Fruit fly (Drosophila melanogaster) whole organism, pupa: ENCODE measurements around the gene Tsp86D.

Source experiments
- CG10348 ChIP-seq: fragments of 200-800 bp; sonication (Bioruptor generic); IDR thresholded peaks from 2 replicates; pipeline ENCODE4 v1.3.6; 2022; ENCODE audit warnings: missing biosample characterization, missing genetic modification characterization
- CG12605 ChIP-seq: fragments of 200-800 bp; sonication (Bioruptor generic); IDR thresholded peaks from 2 replicates; pipeline ENCODE4 v1.3.6; 2022; ENCODE audit warnings: missing biosample characterization, missing genetic modification characterization
- CG13204 ChIP-seq: fragments of 200-800 bp; sonication (Bioruptor generic); optimal IDR thresholded peaks from 2 replicates; lab custom pipeline; 2018; ENCODE audit warnings: missing biosample characterization, mild to moderate bottlenecking, missing genetic modification characterization, moderate library complexity
- CG14655 ChIP-seq: fragments of 200-800 bp; sonication (Bioruptor generic); optimal IDR thresholded peaks from 3 replicates; lab custom pipeline; 2017; ENCODE audit warnings: mild to moderate bottlenecking, missing biosample characterization, missing genetic modification reagents, missing genetic modification characterization
- CG15710 ChIP-seq: fragments of 200-800 bp; sonication (Bioruptor generic); optimal IDR thresholded peaks from 2 replicates; lab custom pipeline; 2018; ENCODE audit warnings: missing biosample characterization, mild to moderate bottlenecking, missing genetic modification characterization, moderate library complexity
- CG17806 ChIP-seq: fragments of 200-800 bp; sonication (Bioruptor generic); optimal IDR thresholded peaks from 2 replicates; lab custom pipeline; 2018; ENCODE audit warnings: missing biosample characterization, mild to moderate bottlenecking, missing genetic modification characterization, moderate library complexity
- CG32121 ChIP-seq: fragments of 200-800 bp; sonication (Bioruptor generic); IDR thresholded peaks from 2 replicates; pipeline ENCODE4 v1.3.6; 2022; ENCODE audit warnings: missing biosample characterization, missing genetic modification characterization
- CG34367 ChIP-seq: fragments of 200-800 bp; sonication (Bioruptor generic); optimal IDR thresholded peaks from 2 replicates; lab custom pipeline; 2018; ENCODE audit warnings: missing biosample characterization, mild to moderate bottlenecking, missing genetic modification characterization
- CG4496 ChIP-seq: fragments of 200-800 bp; sonication (Bioruptor generic); IDR thresholded peaks from 3 replicates; pipeline ENCODE4 v1.3.6; 2022; ENCODE audit warnings: missing biosample characterization, missing genetic modification characterization
- CG8159 ChIP-seq: fragments of 200-800 bp; sonication (Bioruptor generic); optimal IDR thresholded peaks from 3 replicates; lab custom pipeline; 2018; ENCODE audit warnings: missing biosample characterization, mild to moderate bottlenecking, missing genetic modification characterization, moderate library complexity
- CG8301 ChIP-seq: fragments of 200-800 bp; sonication (Bioruptor generic); optimal IDR thresholded peaks from 2 replicates; lab custom pipeline; 2018; ENCODE audit warnings: missing biosample characterization, mild to moderate bottlenecking, missing genetic modification characterization
- CG9948 ChIP-seq: fragments of 200-800 bp; sonication (Bioruptor generic); optimal IDR thresholded peaks from 2 replicates; lab custom pipeline; 2018; ENCODE audit warnings: missing biosample characterization, mild to moderate bottlenecking, missing genetic modification characterization, moderate library complexity
- D1 ChIP-seq: fragments of 200-800 bp; sonication (Bioruptor generic); optimal IDR thresholded peaks from 2 replicates; lab custom pipeline; 2018; ENCODE audit warnings: missing biosample characterization, mild to moderate bottlenecking, missing genetic modification characterization, moderate library complexity
- EcR ChIP-seq: fragments of 200-800 bp; sonication (Bioruptor generic); optimal IDR thresholded peaks from 3 replicates; lab custom pipeline; 2019; ENCODE audit warnings: missing biosample characterization, missing genetic modification characterization, mild to moderate bottlenecking, moderate library complexity, missing genetic modification reagents
- Ets98B ChIP-seq: fragments of 200-800 bp; sonication (Bioruptor generic); IDR thresholded peaks from 2 replicates; pipeline ENCODE4 v1.3.6; 2022; ENCODE audit warnings: missing biosample characterization, missing genetic modification characterization
- Pif1A ChIP-seq: fragments of 200-800 bp; sonication (Bioruptor generic); optimal IDR thresholded peaks from 3 replicates; lab custom pipeline; 2016; ENCODE audit warnings: missing biosample characterization, missing genetic modification characterization
- Pif1B ChIP-seq: fragments of 200-800 bp; sonication (Bioruptor generic); optimal IDR thresholded peaks from 3 replicates; lab custom pipeline; 2016; ENCODE audit warnings: missing biosample characterization, missing genetic modification characterization
- Snoo ChIP-seq: fragments of 200-800 bp; sonication (Bioruptor generic); optimal IDR thresholded peaks from 3 replicates; lab custom pipeline; 2017; ENCODE audit warnings: missing biosample characterization, mild to moderate bottlenecking, missing genetic modification characterization, inconsistent platforms
- fd96Ca ChIP-seq: fragments of 200-800 bp; sonication (Bioruptor generic); IDR thresholded peaks from 3 replicates; pipeline ENCODE4 v1.3.6; 2022; ENCODE audit warnings: missing biosample characterization, missing genetic modification characterization
- gl ChIP-seq: fragments of 200-800 bp; sonication (Bioruptor generic); optimal IDR thresholded peaks from 2 replicates; lab custom pipeline; 2018; ENCODE audit warnings: missing biosample characterization, mild to moderate bottlenecking, missing genetic modification characterization
- rn ChIP-seq: fragments of 200-800 bp; sonication (Bioruptor generic); IDR thresholded peaks from 2 replicates; pipeline ENCODE4 v1.3.6; 2022; ENCODE audit warnings: missing biosample characterization, missing genetic modification characterization

The Tsp86D gene

DNA sequence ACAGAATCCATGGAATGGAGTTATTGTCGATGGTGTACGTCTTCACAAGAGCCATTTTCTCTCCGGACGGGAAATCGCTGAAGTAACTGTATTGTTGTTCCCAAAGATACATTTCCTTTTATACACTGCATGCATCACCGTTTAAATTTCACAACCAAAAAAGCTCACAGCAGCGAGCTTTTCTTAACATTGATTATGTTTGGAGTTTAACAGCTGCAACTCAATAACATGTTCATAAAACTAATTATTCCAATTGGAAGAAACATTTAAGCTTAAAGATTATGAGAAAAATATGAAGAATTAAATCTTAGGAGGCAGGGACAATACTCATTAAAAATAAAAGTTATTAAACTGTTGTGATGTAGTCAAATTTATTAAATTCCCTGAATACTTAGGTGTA lies 10.7 kb downstream of the Tsp86D start, which contains the start of gene CG14695:
Gene CG14695, minus strand, starts transcription at position 101 of the 400 bp plus-strand sequence.
- no peak for TF ChIP-seq CG12605 (GFP tag; lab: Robert Waterston, UW)

DNA sequence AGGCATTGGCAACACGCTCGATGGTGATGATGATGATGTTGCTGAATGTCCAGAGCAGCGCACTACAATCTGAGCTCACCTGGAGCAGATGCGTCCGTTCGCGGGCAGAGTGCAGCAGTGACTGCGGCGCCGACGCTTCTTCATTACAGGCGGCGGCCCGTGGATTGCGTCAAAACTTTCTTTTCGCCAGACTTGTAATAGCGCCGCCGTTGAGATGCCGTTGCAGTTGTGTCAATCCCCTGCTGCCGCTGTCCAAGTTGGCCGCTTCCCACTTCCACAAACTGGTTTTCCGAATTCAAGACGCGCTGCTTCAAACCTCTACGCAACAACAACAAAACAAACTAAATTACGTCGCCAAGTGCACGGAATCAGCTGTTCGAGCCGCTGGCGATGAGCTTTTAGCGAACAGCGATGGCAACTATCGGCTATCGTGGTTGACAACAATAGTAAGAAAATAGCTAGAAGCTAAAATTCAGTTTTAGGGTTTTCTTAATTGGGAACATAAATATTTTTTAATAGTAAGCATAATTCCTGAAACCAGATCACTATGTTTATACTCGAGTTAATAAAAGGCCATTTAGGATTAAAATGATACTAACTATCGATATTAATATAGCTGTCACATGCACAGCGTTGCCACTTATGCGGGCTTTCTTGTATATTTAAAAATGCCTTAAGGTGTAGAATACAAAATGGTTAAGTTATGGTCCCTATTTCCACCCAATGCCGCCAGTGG lies 13.5 kb downstream of the Tsp86D start, which contains the start of gene Tpc1:
Gene Tpc1, minus strand, starts transcription at position 365 of the 736 bp plus-strand sequence.
- TF ChIP-seq Pif1B (GFP tag; lab: Kevin White, UChicago) = no peak
- TF ChIP-seq Snoo (tag; lab: Kevin White, UChicago) = peak; percentile 61
- peak; percentile 5 for TF ChIP-seq CG15710 (tag; lab: Kevin White, UChicago)
- TF ChIP-seq CG13204 (GFP tag; lab: Kevin White, UChicago) = peak; percentile 95
- TF ChIP-seq Ets98B (GFP tag; lab: Robert Waterston, UW) = peak; percentile 27; the same call in 1 of the 2 replicates
- no peak for TF ChIP-seq rn (GFP tag; lab: Robert Waterston, UW)
- peak; percentile 53 for TF ChIP-seq EcR (GFP tag; lab: Kevin White, UChicago)
- no peak for TF ChIP-seq CG8159 (tag; lab: Kevin White, UChicago)
- peak; percentile 4 for TF ChIP-seq CG8301

DNA sequence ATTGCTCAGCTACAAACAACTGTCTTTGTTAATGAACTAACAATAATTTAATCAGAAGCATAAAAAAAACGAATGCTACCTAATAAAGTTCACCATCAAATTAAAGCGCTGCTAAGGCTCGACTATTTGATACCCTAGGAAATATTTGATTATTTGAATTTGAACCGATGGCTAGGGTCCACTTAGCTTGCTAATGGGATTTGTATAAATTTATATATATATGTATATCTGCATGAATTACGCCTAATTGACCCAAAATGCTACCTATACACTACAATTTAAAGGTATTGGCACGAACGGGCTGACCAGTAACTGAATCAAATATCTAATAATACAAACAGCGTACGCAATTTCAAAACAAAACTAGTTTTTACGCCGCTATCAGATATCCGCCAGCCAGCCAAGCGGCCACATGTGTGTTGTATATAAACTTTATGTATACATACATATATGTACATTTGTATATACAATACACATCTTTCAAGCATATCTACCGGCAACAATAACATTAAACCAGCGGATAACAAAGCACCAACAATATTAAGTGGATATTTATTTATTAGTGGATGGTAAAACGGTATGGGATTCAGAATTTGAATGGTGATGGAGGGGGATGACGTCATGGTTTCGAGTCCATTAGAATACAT lies 15.6 kb downstream of the Tsp86D start:
- peak; percentile 68 for TF ChIP-seq CG4496
- TF ChIP-seq rn (GFP tag; lab: Robert Waterston, UW) = no peak
- no peak for TF ChIP-seq Pif1A (GFP tag; lab: Kevin White, UChicago)
- 0 out of 2 replicates have a peak, but pooled peaks have one; percentile 19 for TF ChIP-seq CG12605 (GFP tag; lab: Robert Waterston, UW)
- TF ChIP-seq gl (tag; lab: Kevin White, UChicago) = no peak
- no peak for TF ChIP-seq CG15710 (tag; lab: Kevin White, UChicago)
- TF ChIP-seq CG32121 (GFP tag; lab: Robert Waterston, UW) = peak; percentile 59
- TF ChIP-seq D1 (tag; lab: Kevin White, UChicago) = no peak
- TF ChIP-seq fd96Ca (GFP tag; lab: Robert Waterston, UW) = peak; percentile 27; the same call in 1 of the 3 replicates
- no peak for TF ChIP-seq Pif1B (GFP tag; lab: Kevin White, UChicago)
- TF ChIP-seq CG10348 (GFP tag; lab: Robert Waterston, UW) = no peak
- no peak for TF ChIP-seq CG34367 (tag; lab: Kevin White, UChicago)
- TF ChIP-seq CG8159 (tag; lab: Kevin White, UChicago) = no peak
- peak; percentile 38; the same call in 1 of the 2 replicates for TF ChIP-seq Ets98B (GFP tag; lab: Robert Waterston, UW)
- TF ChIP-seq CG9948 (tag; lab: Kevin White, UChicago) = no peak
- TF ChIP-seq EcR (GFP tag; lab: Kevin White, UChicago) = no peak
- no peak for TF ChIP-seq CG8301
- TF ChIP-seq CG14655 (GFP tag; lab: Kevin White, UChicago) = no peak

DNA sequence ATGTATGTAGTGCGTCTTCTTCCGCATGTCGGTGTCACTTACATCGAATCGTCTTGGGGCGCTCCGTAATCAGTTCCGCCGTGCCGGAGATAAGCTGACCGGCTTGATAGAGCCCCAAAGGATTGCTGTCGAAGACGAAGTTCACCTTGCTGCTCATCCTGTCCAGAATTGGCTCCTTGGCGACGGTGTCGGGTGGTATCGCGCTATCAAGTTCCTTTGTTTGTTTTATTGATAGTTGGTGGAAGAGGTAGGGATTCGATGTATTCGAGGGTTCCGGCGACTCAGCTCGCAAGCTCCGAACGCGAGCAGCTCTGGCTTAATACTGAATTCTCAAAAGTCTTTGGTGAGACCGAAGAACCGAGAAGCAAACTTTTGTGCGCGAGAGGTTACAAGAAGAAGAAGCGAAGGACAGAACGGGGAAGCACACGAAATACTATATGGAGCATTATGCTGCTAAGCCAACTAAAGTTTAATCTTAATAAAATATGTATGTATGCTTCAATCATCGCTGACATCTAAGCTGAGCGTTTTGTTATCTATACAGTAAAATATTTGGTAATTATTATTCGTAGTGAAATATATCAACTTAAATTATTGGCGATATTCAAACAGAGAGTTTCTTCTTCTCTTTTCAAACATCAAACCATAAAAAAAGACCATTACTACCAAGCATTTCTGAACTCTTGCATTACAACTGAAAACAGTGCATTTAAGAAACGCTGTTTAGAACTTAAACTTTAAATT lies 16.3 kb downstream of the Tsp86D start, which contains the start of gene CG14696:
Gene CG14696, minus strand, starts transcription at position 324 of the 744 bp plus-strand sequence.
- TF ChIP-seq fd96Ca (GFP tag; lab: Robert Waterston, UW) = no peak
- no peak for TF ChIP-seq EcR (GFP tag; lab: Kevin White, UChicago)
- TF ChIP-seq rn (GFP tag; lab: Robert Waterston, UW) = no peak
- TF ChIP-seq CG4496 = no peak
- no peak for TF ChIP-seq CG32121 (GFP tag; lab: Robert Waterston, UW)
- TF ChIP-seq CG15710 (tag; lab: Kevin White, UChicago) = no peak
- TF ChIP-seq Pif1B (GFP tag; lab: Kevin White, UChicago) = no peak
- no peak for TF ChIP-seq CG14655 (GFP tag; lab: Kevin White, UChicago)
- no peak for TF ChIP-seq CG12605 (GFP tag; lab: Robert Waterston, UW)
- no peak for TF ChIP-seq CG10348 (GFP tag; lab: Robert Waterston, UW)
- no peak for TF ChIP-seq CG8159 (tag; lab: Kevin White, UChicago)
- no peak for TF ChIP-seq Snoo (tag; lab: Kevin White, UChicago)
- TF ChIP-seq CG8301 = no peak
- TF ChIP-seq D1 (tag; lab: Kevin White, UChicago) = no peak
- no peak for TF ChIP-seq CG13204 (GFP tag; lab: Kevin White, UChicago)
- no peak for TF ChIP-seq CG17806 (tag; lab: Kevin White, UChicago)

DNA sequence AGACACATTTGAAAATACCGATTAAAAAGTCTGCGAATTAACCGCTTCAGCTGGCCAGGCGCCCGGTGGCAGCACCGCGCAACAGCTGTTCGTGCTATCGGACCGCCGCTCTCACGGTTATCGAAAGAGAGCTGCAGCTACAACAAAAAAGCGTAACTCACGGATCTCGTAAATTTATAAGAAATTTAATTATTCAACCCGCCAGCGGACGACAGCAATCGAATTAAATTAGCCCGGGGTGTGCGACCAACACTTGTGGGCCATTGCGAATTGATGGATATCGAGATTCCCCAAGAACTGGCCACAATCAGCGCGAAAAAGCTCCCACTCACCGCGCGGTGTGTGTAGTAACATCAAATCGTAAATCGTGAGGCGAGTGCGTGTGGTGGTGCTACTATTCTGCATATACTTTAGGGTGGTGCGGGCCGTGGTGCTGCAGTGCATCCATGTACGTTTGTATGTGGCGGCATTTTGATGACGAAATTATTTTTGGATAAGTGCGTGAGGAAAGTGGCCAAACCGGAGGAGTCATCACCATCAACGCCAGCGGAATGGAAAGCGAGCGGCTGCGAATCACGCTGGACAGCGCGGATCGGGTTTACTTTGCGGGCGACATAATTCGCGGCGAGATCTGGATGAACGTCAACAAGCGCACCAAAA lies 17.0 kb downstream of the Tsp86D start, which contains the start of gene Leash:
Gene Leash, plus strand, starts transcription at position 119 of the 660 bp plus-strand sequence.
- TF ChIP-seq CG32121 (GFP tag; lab: Robert Waterston, UW) = peak; percentile 29; the same call in 1 of the 2 replicates
- TF ChIP-seq CG34367 (tag; lab: Kevin White, UChicago) = no peak
- TF ChIP-seq CG10348 (GFP tag; lab: Robert Waterston, UW) = no peak
- TF ChIP-seq EcR (GFP tag; lab: Kevin White, UChicago) = no peak
- peak; percentile 36 for TF ChIP-seq CG13204 (GFP tag; lab: Kevin White, UChicago)
- no peak for TF ChIP-seq Snoo (tag; lab: Kevin White, UChicago)
- no peak for TF ChIP-seq Ets98B (GFP tag; lab: Robert Waterston, UW)
- no peak for TF ChIP-seq CG12605 (GFP tag; lab: Robert Waterston, UW)
- TF ChIP-seq CG4496 = peak; percentile 6; the same call in 1 of the 3 replicates
- TF ChIP-seq fd96Ca (GFP tag; lab: Robert Waterston, UW) = 0 out of 3 replicates have a peak, but pooled peaks have one; percentile 37
- no peak for TF ChIP-seq D1 (tag; lab: Kevin White, UChicago)
- TF ChIP-seq Pif1A (GFP tag; lab: Kevin White, UChicago) = no peak
- no peak for TF ChIP-seq CG15710 (tag; lab: Kevin White, UChicago)
- TF ChIP-seq CG17806 (tag; lab: Kevin White, UChicago) = no peak
- no peak for TF ChIP-seq Pif1B (GFP tag; lab: Kevin White, UChicago)
- no peak for TF ChIP-seq gl (tag; lab: Kevin White, UChicago)
- TF ChIP-seq CG8159 (tag; lab: Kevin White, UChicago) = peak; percentile 75
- TF ChIP-seq rn (GFP tag; lab: Robert Waterston, UW) = no peak
- TF ChIP-seq CG14655 (GFP tag; lab: Kevin White, UChicago) = no peak
- TF ChIP-seq CG8301 = no peak
- no peak for TF ChIP-seq CG9948 (tag; lab: Kevin White, UChicago)
